Worm (Caenorhabditis elegans) whole organism, young adult: ENCODE measurements around the gene dpy-26.

Experiments used
- B0261.1 ChIP-seq: sonication (generic microtip); optimal IDR thresholded peaks from 2 replicates; lab custom pipeline; 2016; ENCODE audit warnings: mild to moderate bottlenecking, missing genetic modification characterization, moderate library complexity, missing compliant biosample characterization
- B0336.3 ChIP-seq: fragments of 200-800 bp; sonication (Bioruptor generic); IDR thresholded peaks from 2 replicates; pipeline ENCODE4 v1.3.6; 2022; ENCODE audit warnings: missing genetic modification characterization, missing compliant biosample characterization
- C06A6.2 ChIP-seq: fragments of 200-800 bp; sonication (Bioruptor generic); conservative IDR thresholded peaks from 2 replicates; pipeline ENCODE4 v1.3.6; 2022; ENCODE audit warnings: missing genetic modification characterization, missing compliant biosample characterization
- F22D6.2 ChIP-seq: sonication (generic microtip); optimal IDR thresholded peaks from 2 replicates; lab custom pipeline; 2016; ENCODE audit warnings: mild to moderate bottlenecking, missing genetic modification characterization, missing compliant biosample characterization
- F23B12.7 ChIP-seq: sonication (generic microtip); optimal IDR thresholded peaks from 2 replicates; lab custom pipeline; 2017; ENCODE audit warnings: missing genetic modification characterization, mild to moderate bottlenecking, missing compliant biosample characterization, antibody characterized with exemption, moderate library complexity; ENCODE audit not compliant: insufficient read depth
- F57A8.1 ChIP-seq: fragments of 200-800 bp; sonication (Bioruptor generic); optimal IDR thresholded peaks from 2 replicates; lab custom pipeline; 2018; ENCODE audit warnings: mild to moderate bottlenecking, missing genetic modification characterization, moderate library complexity, missing compliant biosample characterization
- F57C9.4 ChIP-seq: sonication (generic microtip); optimal IDR thresholded peaks from 2 replicates; lab custom pipeline; 2017; ENCODE audit warnings: mild to moderate bottlenecking, missing genetic modification characterization, missing compliant biosample characterization
- K11D2.4 ChIP-seq: fragments of 200-800 bp; sonication (Bioruptor generic); IDR thresholded peaks from 2 replicates; pipeline ENCODE4 v1.3.6; 2022; ENCODE audit warnings: missing genetic modification reagents, missing genetic modification characterization, missing compliant biosample characterization
- ZK185.1 ChIP-seq: sonication (generic microtip); optimal IDR thresholded peaks from 2 replicates; lab custom pipeline; 2016; ENCODE audit warnings: mild to moderate bottlenecking, missing genetic modification characterization, missing compliant biosample characterization; ENCODE audit not compliant: poor library complexity, severe bottlenecking
- akir-1 ChIP-seq: fragments of 200-800 bp; sonication (Bioruptor generic); optimal IDR thresholded peaks from 2 replicates; lab custom pipeline; 2018; ENCODE audit warnings: mild to moderate bottlenecking, missing genetic modification characterization, moderate library complexity, missing compliant biosample characterization
- aptf-3 ChIP-seq: fragments of 200-800 bp; sonication (Bioruptor generic); IDR thresholded peaks from 2 replicates; pipeline ENCODE4 v1.3.6; 2022; ENCODE audit warnings: missing genetic modification characterization, missing compliant biosample characterization
- atf-7 ChIP-seq: sonication (generic microtip); optimal IDR thresholded peaks from 2 replicates; lab custom pipeline; 2017; ENCODE audit warnings: mild to moderate bottlenecking, missing genetic modification characterization, missing compliant biosample characterization
- athp-1 ChIP-seq: sonication (generic microtip); optimal IDR thresholded peaks from 2 replicates; lab custom pipeline; 2017; ENCODE audit warnings: mild to moderate bottlenecking, missing genetic modification characterization, missing compliant biosample characterization
- attf-5 ChIP-seq: fragments of 200-800 bp; sonication (Bioruptor generic); optimal IDR thresholded peaks from 2 replicates; lab custom pipeline; 2018; ENCODE audit warnings: mild to moderate bottlenecking, missing genetic modification characterization, missing compliant biosample characterization
- attf-6 ChIP-seq: fragments of 200-800 bp; sonication (Bioruptor generic); IDR thresholded peaks from 2 replicates; pipeline ENCODE4 v1.3.6; 2022; ENCODE audit warnings: missing genetic modification reagents, missing genetic modification characterization, missing compliant biosample characterization
- ccch-3 ChIP-seq: fragments of 200-800 bp; sonication (Bioruptor generic); optimal IDR thresholded peaks from 2 replicates; lab custom pipeline; 2018; ENCODE audit warnings: mild to moderate bottlenecking, missing genetic modification characterization, missing compliant biosample characterization
- cebp-1 ChIP-seq, 2 experiments: fragments of 200-800 bp in 1 of 2; sonication (Bioruptor generic) in 1 of 2; sonication (generic microtip) in 1 of 2; IDR thresholded peaks in 1 of 2; optimal IDR thresholded peaks in 1 of 2; 2 replicates each; pipeline versions ENCODE4 v1.3.6 to Lab custom; 2017 to 2022; ENCODE audit warnings: missing compliant biosample characterization in 2 of 2, missing genetic modification characterization in 2 of 2, mild to moderate bottlenecking in 1 of 2, missing genetic modification reagents in 1 of 2, moderate library complexity in 1 of 2
- ceh-27 ChIP-seq: fragments of 200-800 bp; sonication (Bioruptor generic); optimal IDR thresholded peaks from 2 replicates; lab custom pipeline; 2018; ENCODE audit warnings: mild to moderate bottlenecking, missing genetic modification characterization, moderate library complexity, missing compliant biosample characterization
- ceh-91 ChIP-seq: fragments of 200-800 bp; sonication (Bioruptor generic); IDR thresholded peaks from 2 replicates; pipeline ENCODE4 v1.3.6; 2022; ENCODE audit warnings: missing genetic modification reagents, missing genetic modification characterization, missing compliant biosample characterization
- die-1 ChIP-seq: sonication (generic microtip); optimal IDR thresholded peaks from 2 replicates; lab custom pipeline; 2016; ENCODE audit warnings: missing genotype, mild to moderate bottlenecking, missing genetic modification characterization, missing compliant biosample characterization
- dox-1 ChIP-seq: fragments of 200-800 bp; sonication (Bioruptor generic); IDR thresholded peaks from 2 replicates; pipeline ENCODE4 v1.3.6; 2022; ENCODE audit warnings: missing genetic modification reagents, missing genetic modification characterization, missing compliant biosample characterization
- dpff-1 ChIP-seq: sonication (generic microtip); optimal IDR thresholded peaks from 2 replicates; lab custom pipeline; 2017; ENCODE audit warnings: mild to moderate bottlenecking, missing genetic modification characterization, missing compliant biosample characterization
- efl-1 ChIP-seq: fragments of 150-350 bp; optimal IDR thresholded peaks from 2 replicates; lab custom pipeline; 2014; ENCODE audit warnings: missing biosample characterization, missing genetic modification reagents, missing genetic modification characterization
- ets-4 ChIP-seq: fragments of 200-800 bp; sonication (Bioruptor generic); optimal IDR thresholded peaks from 2 replicates; lab custom pipeline; 2018; ENCODE audit warnings: mild to moderate bottlenecking, missing genetic modification characterization, missing compliant biosample characterization
- him-1 ChIP-seq: sonication (generic microtip); optimal IDR thresholded peaks from 2 replicates; lab custom pipeline; 2016; ENCODE audit warnings: missing genotype, missing genetic modification reagents, missing genetic modification characterization, missing compliant biosample characterization
- hlh-12 ChIP-seq: sonication (generic microtip); optimal IDR thresholded peaks from 2 replicates; lab custom pipeline; 2016; ENCODE audit warnings: missing genetic modification characterization, missing compliant biosample characterization
- hmg-20 ChIP-seq: fragments of 200-800 bp; sonication (Bioruptor generic); IDR thresholded peaks from 2 replicates; pipeline ENCODE4 v1.3.6; 2022; ENCODE audit warnings: missing genetic modification reagents, missing genetic modification characterization, missing compliant biosample characterization
- lag-1 ChIP-seq: fragments of 200-800 bp; sonication (Bioruptor generic); IDR thresholded peaks from 2 replicates; pipeline ENCODE4 v1.3.6; 2022; ENCODE audit warnings: missing genetic modification reagents, missing genetic modification characterization, missing compliant biosample characterization
- lsl-1 ChIP-seq: fragments of 200-800 bp; sonication (Bioruptor generic); optimal IDR thresholded peaks from 2 replicates; lab custom pipeline; 2018; ENCODE audit warnings: mild to moderate bottlenecking, missing genetic modification characterization, moderate library complexity, missing compliant biosample characterization
- lsy-27 ChIP-seq: sonication (generic microtip); optimal IDR thresholded peaks from 2 replicates; lab custom pipeline; 2017; ENCODE audit warnings: missing genetic modification characterization, mild to moderate bottlenecking, missing compliant biosample characterization, antibody characterized with exemption, missing genotype, borderline replicate concordance; ENCODE audit not compliant: insufficient read depth
- nfya-1 ChIP-seq: sonication (generic microtip); optimal IDR thresholded peaks from 2 replicates; lab custom pipeline; 2017; ENCODE audit warnings: antibody characterized with exemption, missing compliant biosample characterization, missing genetic modification characterization, borderline replicate concordance; ENCODE audit not compliant: insufficient read depth
- nhr-120 ChIP-seq: fragments of 200-800 bp; sonication (Bioruptor generic); IDR thresholded peaks from 2 replicates; pipeline ENCODE4 v1.3.6; 2022; ENCODE audit warnings: missing genetic modification characterization, missing compliant biosample characterization
- nhr-179 ChIP-seq: sonication (generic microtip); optimal IDR thresholded peaks from 2 replicates; lab custom pipeline; 2016; ENCODE audit warnings: mild to moderate bottlenecking, missing genetic modification characterization, missing compliant biosample characterization
- nhr-80 ChIP-seq: sonication (generic microtip); optimal IDR thresholded peaks from 2 replicates; lab custom pipeline; 2016; ENCODE audit warnings: missing genetic modification characterization, missing compliant biosample characterization
- rcor-1 ChIP-seq: fragments of 200-800 bp; sonication (Bioruptor generic); IDR thresholded peaks from 2 replicates; pipeline ENCODE4 v1.3.6; 2022; ENCODE audit warnings: missing genetic modification reagents, missing genetic modification characterization, missing compliant biosample characterization
- snpc-1.1 ChIP-seq: sonication (generic microtip); optimal IDR thresholded peaks from 2 replicates; lab custom pipeline; 2017; ENCODE audit warnings: missing genetic modification characterization, mild to moderate bottlenecking, missing compliant biosample characterization, antibody characterized with exemption, moderate library complexity, missing genotype, missing genetic modification reagents; ENCODE audit not compliant: insufficient read depth
- snpc-1.3 ChIP-seq: sonication (generic microtip); optimal IDR thresholded peaks from 2 replicates; lab custom pipeline; 2017; ENCODE audit warnings: missing genetic modification characterization, mild to moderate bottlenecking, missing compliant biosample characterization, antibody characterized with exemption, moderate library complexity, missing genotype, missing genetic modification reagents; ENCODE audit not compliant: insufficient read depth
- tbp1 ChIP-seq: fragments of 200-800 bp; sonication (Bioruptor generic); optimal IDR thresholded peaks from 2 replicates; lab custom pipeline; 2018; ENCODE audit warnings: mild to moderate bottlenecking, missing genetic modification characterization, missing compliant biosample characterization
- tbx-9 ChIP-seq: sonication (generic microtip); optimal IDR thresholded peaks from 2 replicates; lab custom pipeline; 2016; ENCODE audit warnings: borderline replicate concordance, missing genetic modification characterization, inconsistent platforms, missing compliant biosample characterization
- unc-130 ChIP-seq: sonication (generic microtip); optimal IDR thresholded peaks from 2 replicates; lab custom pipeline; 2016; ENCODE audit warnings: missing genetic modification reagents, missing genetic modification characterization, missing compliant biosample characterization
- xnd-1 ChIP-seq: sonication (generic microtip); optimal IDR thresholded peaks from 2 replicates; lab custom pipeline; 2016; ENCODE audit warnings: missing genotype, missing genetic modification reagents, missing genetic modification characterization, missing compliant biosample characterization
- zfh-2 ChIP-seq: fragments of 200-800 bp; sonication (Bioruptor generic); conservative IDR thresholded peaks from 2 replicates; pipeline ENCODE4 v1.3.6; 2022; ENCODE audit warnings: missing genetic modification reagents, missing genetic modification characterization, missing compliant biosample characterization
- ztf-18 ChIP-seq: sonication (generic microtip); optimal IDR thresholded peaks from 2 replicates; lab custom pipeline; 2016; ENCODE audit warnings: missing genotype, mild to moderate bottlenecking, missing genetic modification characterization, missing compliant biosample characterization
- ztf-22 ChIP-seq: fragments of 200-800 bp; sonication (Bioruptor generic); optimal IDR thresholded peaks from 2 replicates; lab custom pipeline; 2018; ENCODE audit warnings: mild to moderate bottlenecking, missing genetic modification characterization, moderate library complexity, missing compliant biosample characterization
- ztf-28 ChIP-seq: fragments of 200-800 bp; sonication (Bioruptor generic); IDR thresholded peaks from 2 replicates; pipeline ENCODE4 v1.3.6; 2022; ENCODE audit warnings: missing genetic modification reagents, missing genetic modification characterization, missing compliant biosample characterization
- ztf-3 ChIP-seq: fragments of 200-800 bp; sonication (Bioruptor generic); optimal IDR thresholded peaks from 2 replicates; lab custom pipeline; 2018; ENCODE audit warnings: mild to moderate bottlenecking, missing genetic modification characterization, missing compliant biosample characterization

Gene dpy-26

DNA sequence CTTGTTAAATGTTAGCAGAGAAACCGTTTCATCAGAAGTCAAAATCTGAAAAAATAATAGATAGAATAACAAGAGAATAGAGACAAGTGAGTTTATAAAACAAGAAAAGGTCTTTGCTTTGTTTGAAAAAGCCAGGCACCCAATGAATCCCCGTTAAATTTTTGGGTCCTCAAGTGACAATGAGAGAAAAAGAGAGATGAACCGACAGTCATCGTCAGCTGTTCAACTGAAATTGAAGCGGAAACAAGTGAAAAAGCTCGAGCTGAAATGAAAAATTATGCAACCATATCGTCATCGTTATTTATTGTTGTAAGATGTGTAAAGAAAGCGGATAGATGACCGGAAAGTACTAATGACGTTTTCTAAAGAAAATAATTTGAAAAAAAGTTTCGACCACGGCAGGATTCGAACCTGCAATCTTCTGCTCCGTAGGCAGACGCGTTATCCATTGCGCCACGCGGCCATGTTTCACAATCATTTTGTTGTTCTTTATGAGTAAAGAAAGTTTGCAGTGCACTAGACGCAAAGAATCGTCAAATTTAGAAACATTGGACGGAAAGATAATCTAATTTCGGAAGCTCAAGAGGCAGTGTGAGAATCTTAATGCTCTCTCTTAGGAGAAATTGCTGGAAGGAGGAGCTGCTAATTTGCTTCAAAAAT lies 33.5 kb downstream of the dpy-26 start, which contains the start of gene F08G5.3 (continued):
- TF ChIP-seq hlh-12 (peak; percentile 38), F57C9.4 (tag; lab: Kevin White, UChicago) (no peak), ztf-3 (GFP tag; lab: Kevin White, UChicago) (no peak), ztf-18 (peak; percentile 66), ets-4 (GFP tag; lab: Kevin White, UChicago) (no peak), B0261.1 (tag; lab: Kevin White, UChicago) (peak; percentile 81), attf-6 (GFP tag; lab: Robert Waterston, UW) (peak; percentile 75), nhr-179 (no peak), akir-1 (no peak), B0336.3 (GFP tag; lab: Robert Waterston, UW) (no peak), die-1 (peak; percentile 89), snpc-1.1 (tag; lab: Kevin White, UChicago) (peak; percentile 78), dox-1 (GFP tag; lab: Robert Waterston, UW) (peak; percentile 74), C06A6.2 (GFP tag; lab: Robert Waterston, UW) (0 out of 2 replicates have a peak, but pooled peaks have one; percentile 21), dpff-1 (tag; lab: Kevin White, UChicago) (no peak), ccch-3 (GFP tag; lab: Kevin White, UChicago) (no peak), K11D2.4 (GFP tag; lab: Robert Waterston, UW) (no peak), rcor-1 (GFP tag; lab: Robert Waterston, UW) (peak; percentile 22; the same call in 1 of the 2 replicates), cebp-1 (GFP tag; IDR thresholded peaks at IDR 0.05; lab: Robert Waterston, UW) (peak; percentile 70), cebp-1 (tag; optimal IDR thresholded peaks at IDR 0.05; lab: Kevin White, UChicago) (peak; percentile 85), nhr-120 (GFP tag; lab: Robert Waterston, UW) (no peak), nhr-80 (tag; lab: Kevin White, UChicago) (peak; percentile 23), nfya-1 (no peak), snpc-1.3 (peak; percentile 74), lsl-1 (peak; percentile 43), attf-5 (GFP tag; lab: Kevin White, UChicago) (peak; percentile 63), ztf-22 (GFP tag; lab: Kevin White, UChicago) (no peak), efl-1 (GFP tag; lab: Kevin White, UChicago) (no peak), F23B12.7 (peak; percentile 73), lsy-27 (tag; lab: Kevin White, UChicago) (no peak), ceh-27 (peak; percentile 46), unc-130 (GFP tag; lab: Kevin White, UChicago) (peak; percentile 34), lag-1 (GFP tag; lab: Robert Waterston, UW) (no peak), ceh-91 (GFP tag; lab: Robert Waterston, UW) (no peak), ztf-28 (GFP tag; lab: Robert Waterston, UW) (peak; percentile 66; the same call in 1 of the 2 replicates), zfh-2 (GFP tag; lab: Robert Waterston, UW) (no peak), tbp1 (GFP tag; lab: Kevin White, UChicago) (peak; percentile 94), F22D6.2 (tag; lab: Kevin White, UChicago) (peak; percentile 16), him-1 (tag; lab: Kevin White, UChicago) (peak; percentile 88), hmg-20 (no peak), athp-1 (peak; percentile 58), atf-7 (no peak), aptf-3 (GFP tag; lab: Robert Waterston, UW) (no peak), F57A8.1 (GFP tag; lab: Kevin White, UChicago) (no peak), xnd-1 (tag; lab: Kevin White, UChicago) (no peak), tbx-9 (tag; lab: Kevin White, UChicago) (no peak), ZK185.1 (tag; lab: Kevin White, UChicago) (peak; percentile 63)
